Worm (Caenorhabditis elegans): ENCODE measurements around the gene F48C5.2.

- no peak for TF ChIP-seq nhr-11 (tag; optimal IDR thresholded peaks at IDR 0.05)
- TF ChIP-seq eyg-1 (tag; optimal IDR thresholded peaks at IDR 0.05) = no peak
- no peak for TF ChIP-seq C08G9.2 (tag; optimal IDR thresholded peaks at IDR 0.05)
- TF ChIP-seq ceh-34 (tag; optimal IDR thresholded peaks at IDR 0.05) = no peak
- no peak for TF ChIP-seq lim-6 (tag; optimal IDR thresholded peaks at IDR 0.05)
- TF ChIP-seq dmd-4 (tag; optimal IDR thresholded peaks at IDR 0.05; ENCODE audit: borderline replicate concordance) = no peak
- no peak for TF ChIP-seq ceh-45 (GFP tag; IDR thresholded peaks at IDR 0.05)
These were observed 35.5 kb downstream of the F48C5.2 start, which contains the start of gene F46C3.2 for ce11 chrX:11418667-11419066.

Measured in whole organism, late embryonic.